Worm (Caenorhabditis elegans): ENCODE measurements around the gene elo-5.

ce11 chrIV:5368860-5369259 lies 8.1 kb downstream of the elo-5 start:
- TF ChIP-seq flt-1 (GFP tag; IDR thresholded peaks at IDR 0.05) (no peak), ztf-23 (GFP tag; IDR thresholded peaks at IDR 0.05) (no peak), cog-1 (tag; optimal IDR thresholded peaks at IDR 0.05) (no peak), ref-1 (GFP tag; conservative IDR thresholded peaks at IDR 0.05) (no peak), ztf-29 (GFP tag; IDR thresholded peaks at IDR 0.05) (no peak), T22C8.4 (GFP tag; IDR thresholded peaks at IDR 0.05) (peak; percentile 68), med-1 (GFP tag; optimal IDR thresholded peaks at IDR 0.05; ENCODE audit: insufficient read depth) (no peak)
